Worm (Caenorhabditis elegans): ENCODE measurements around the gene Y94H6A.10.

Gene Y94H6A.10

DNA sequence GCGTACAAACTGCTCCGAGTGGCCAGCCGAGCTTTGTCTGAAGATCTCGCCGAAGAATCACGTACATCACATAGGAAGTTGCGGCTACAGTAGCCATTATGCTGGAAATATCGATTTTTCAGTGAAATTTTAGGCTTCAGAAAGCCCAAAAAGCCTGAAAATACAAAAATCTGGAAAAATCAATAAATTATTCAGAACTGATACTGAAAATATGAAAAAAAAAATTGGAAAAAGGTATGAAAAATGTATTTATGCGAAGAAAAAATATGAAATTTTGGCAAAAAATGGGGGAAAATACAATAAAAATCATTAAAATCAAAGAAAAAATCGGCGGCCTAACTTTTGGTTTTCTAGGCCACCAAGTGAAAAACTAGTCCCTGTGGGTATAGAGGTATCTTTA lies 2.5 kb upstream of the Y94H6A.10 start, which contains the start of gene Y94H6A.12:
Gene Y94H6A.12, minus strand, starts transcription at position 101 of the 400 bp plus-strand sequence.
- TF ChIP-seq ztf-4 (tag; optimal IDR thresholded peaks at IDR 0.05), result no peak
- TF ChIP-seq lin-39 (tag; optimal IDR thresholded peaks at IDR 0.05), result no peak
- TF ChIP-seq rnt-1 (tag; optimal IDR thresholded peaks at IDR 0.05), result no peak
- TF ChIP-seq C16A3.4 (tag; optimal IDR thresholded peaks at IDR 0.05), result no peak
- TF ChIP-seq fkh-10 (GFP tag; optimal IDR thresholded peaks at IDR 0.05), result no peak
- no peak for TF ChIP-seq nhr-85 (tag)
- no peak for TF ChIP-seq nhr-19 (GFP tag; conservative IDR thresholded peaks at IDR 0.05)
- no peak for TF ChIP-seq ceh-82 (tag; optimal IDR thresholded peaks at IDR 0.05)
- no peak for TF ChIP-seq egl-13 (tag; optimal IDR thresholded peaks at IDR 0.05)
- TF ChIP-seq isw-1 (GFP tag; IDR thresholded peaks at IDR 0.05), result no peak
- TF ChIP-seq jun-1 (tag; optimal IDR thresholded peaks at IDR 0.05), result no peak
- no peak for TF ChIP-seq hpl-2 (GFP tag; optimal IDR thresholded peaks at IDR 0.05)
- TF ChIP-seq nhr-20 (tag; optimal IDR thresholded peaks at IDR 0.05), result no peak
- TF ChIP-seq fkh-4 (tag; optimal IDR thresholded peaks at IDR 0.05; ENCODE audit: borderline replicate concordance), result no peak
- TF ChIP-seq ama-1 (optimal IDR thresholded peaks at IDR 0.05), result no peak
- TF ChIP-seq dpl-1 (GFP tag; optimal IDR thresholded peaks at IDR 0.05), result no peak

- TF ChIP-seq nhr-71 (tag; optimal IDR thresholded peaks at IDR 0.05) (peak; percentile 5), lsy-2 (tag; optimal IDR thresholded peaks at IDR 0.05) (peak in 1 of 2 experiments; percentile 16), sup-37 (GFP tag; optimal IDR thresholded peaks at IDR 0.05) (no peak), lin-35 (GFP tag; optimal IDR thresholded peaks at IDR 0.05) (peak in 1 of 2 experiments; percentile 56), skn-1 (tag; optimal IDR thresholded peaks at IDR 0.05) (peak; percentile 93), lin-13 (GFP tag; optimal IDR thresholded peaks at IDR 0.05) (no peak), efl-1 (optimal IDR thresholded peaks at IDR 0.05) (no peak), efl-1 (GFP tag; optimal IDR thresholded peaks at IDR 0.05 in 1 of 2) (peak in 1 of 2 experiments; percentile 86), elt-2 (tag; optimal IDR thresholded peaks at IDR 0.05) (peak; percentile 16)
Observed at ce11 chrIV:2711122-2711669, 730 bp upstream of the Y94H6A.10 start.

ce11 chrIV:2709590-2710201 lies 770 bp downstream of the Y94H6A.10 start:
- peak in 1 of 2 experiments; percentile 5 for TF ChIP-seq lsy-2 (tag; optimal IDR thresholded peaks at IDR 0.05)
- peak; percentile 45 for TF ChIP-seq elt-2 (tag; optimal IDR thresholded peaks at IDR 0.05)
- no peak for TF ChIP-seq C04F5.9 (tag; optimal IDR thresholded peaks at IDR 0.05)
- peak in 1 of 2 experiments; percentile 18 for TF ChIP-seq lin-35 (GFP tag; optimal IDR thresholded peaks at IDR 0.05)
- peak; percentile 1 for TF ChIP-seq skn-1 (tag; optimal IDR thresholded peaks at IDR 0.05)
- TF ChIP-seq nhr-71 (tag; optimal IDR thresholded peaks at IDR 0.05), result peak; percentile 23
- TF ChIP-seq mep-1 (tag; optimal IDR thresholded peaks at IDR 0.05), result peak; percentile 12
- TF ChIP-seq ceh-8 (GFP tag; optimal IDR thresholded peaks at IDR 0.05), result no peak
- no peak for TF ChIP-seq ces-1 (GFP tag; optimal IDR thresholded peaks at IDR 0.05)

ce11 chrIV:2708329-2708965 lies 2.0 kb downstream of the Y94H6A.10 start:
- TF ChIP-seq nhr-19 (GFP tag; conservative IDR thresholded peaks at IDR 0.05) (peak; percentile 87), lin-14 (GFP tag; optimal IDR thresholded peaks at IDR 0.05) (peak; percentile 95), nhr-84 (tag; optimal IDR thresholded peaks at IDR 0.05) (no peak), jun-1 (tag; optimal IDR thresholded peaks at IDR 0.05) (peak; percentile 80), C04F5.9 (tag; optimal IDR thresholded peaks at IDR 0.05) (no peak), xbp-1 (tag; optimal IDR thresholded peaks at IDR 0.05) (peak; percentile 76), sup-37 (GFP tag; optimal IDR thresholded peaks at IDR 0.05) (no peak), Y116A8C.19 (tag; optimal IDR thresholded peaks at IDR 0.05; ENCODE audit: borderline replicate concordance) (no peak), hlh-17 (GFP tag; optimal IDR thresholded peaks at IDR 0.05; ENCODE audit: borderline replicate concordance) (no peak), dsc-1 (tag; optimal IDR thresholded peaks at IDR 0.05) (peak; percentile 73), ces-1 (GFP tag; optimal IDR thresholded peaks at IDR 0.05) (no peak), unc-98 (GFP tag; IDR thresholded peaks at IDR 0.05) (no peak), nhr-77 (tag; optimal IDR thresholded peaks at IDR 0.05) (peak; percentile 62), unc-30 (tag; optimal IDR thresholded peaks at IDR 0.05) (no peak), elt-2 (tag; optimal IDR thresholded peaks at IDR 0.05) (peak; percentile 26), lin-15B (tag; optimal IDR thresholded peaks at IDR 0.05) (peak; percentile 40), efl-1 (optimal IDR thresholded peaks at IDR 0.05) (peak; percentile 84 to 90), efl-1 (GFP tag; optimal IDR thresholded peaks at IDR 0.05 in 1 of 2) (peak; percentile 63 to 96), egl-27 (tag; optimal IDR thresholded peaks at IDR 0.05) (peak in 1 of 2 experiments; percentile 70), ztf-4 (tag; optimal IDR thresholded peaks at IDR 0.05) (peak; percentile 83), hpl-2 (GFP tag; optimal IDR thresholded peaks at IDR 0.05) (no peak), sox-4 (tag; optimal IDR thresholded peaks at IDR 0.05) (peak; percentile 68), zip-4 (GFP tag; optimal IDR thresholded peaks at IDR 0.05) (peak; percentile 42), irx-1 (tag; optimal IDR thresholded peaks at IDR 0.05) (peak; percentile 74)

All from whole organism, L1 larva.